Fruit fly (Drosophila melanogaster) whole organism, wandering third instar larva: ENCODE results near the gene GATAd.
A peak's percentile ranks its signal among the peaks of the same experiment; 100 is the strongest.

ENCODE experiments used
- Abd-B ChIP-seq: fragments of >200 bp; optimal IDR thresholded peaks from 2 replicates; lab custom pipeline; 2017; ENCODE audit warnings: missing biosample characterization, missing genetic modification characterization
- CG32264 ChIP-seq: fragments of 200-800 bp; sonication (Bioruptor generic); optimal IDR thresholded peaks from 2 replicates; lab custom pipeline; 2016; ENCODE audit warnings: missing biosample characterization, missing genetic modification characterization
- CG9705 ChIP-seq: fragments of 200-800 bp; sonication (Bioruptor generic); optimal IDR thresholded peaks from 2 replicates; lab custom pipeline; 2018; ENCODE audit warnings: missing biosample characterization, mild to moderate bottlenecking, missing genetic modification characterization
- Dfd ChIP-seq: fragments of >200 bp; optimal IDR thresholded peaks from 2 replicates; lab custom pipeline; 2017; ENCODE audit warnings: missing biosample characterization, missing genetic modification characterization
- Dif ChIP-seq: fragments of 200-275, 200-300 bp; sonication (Bioruptor generic); optimal IDR thresholded peaks from 2 replicates; lab custom pipeline; 2018; ENCODE audit warnings: missing biosample characterization, missing genetic modification characterization; ENCODE audit not compliant: partially characterized antibody
- GATAd ChIP-seq: sonication (Bioruptor generic); optimal IDR thresholded peaks from 2 replicates; lab custom pipeline; 2016; ENCODE audit warnings: missing biosample characterization, missing genetic modification characterization
- HLH106 ChIP-seq: fragments of 200-800 bp; optimal IDR thresholded peaks from 3 replicates; lab custom pipeline; 2019; ENCODE audit warnings: missing biosample characterization, mild to moderate bottlenecking, missing genetic modification characterization, moderate library complexity
- Hnf4 ChIP-seq: fragments of 200-800 bp; sonication (Bioruptor generic); optimal IDR thresholded peaks from 2 replicates; lab custom pipeline; 2016; ENCODE audit warnings: missing biosample characterization, mild to moderate bottlenecking, missing genetic modification characterization
- Hr78 ChIP-seq: fragments of >200 bp; optimal IDR thresholded peaks from 2 replicates; lab custom pipeline; 2017; ENCODE audit warnings: missing biosample characterization, missing genetic modification characterization
- Hr83 ChIP-seq: fragments of 200-300 bp; sonication (Bioruptor generic); optimal IDR thresholded peaks from 2 replicates; lab custom pipeline; 2016; ENCODE audit warnings: missing biosample characterization, mild to moderate bottlenecking, missing genetic modification characterization, moderate library complexity; ENCODE audit not compliant: poor library complexity, severe bottlenecking
- Jra ChIP-seq: sonication (Bioruptor generic); optimal IDR thresholded peaks from 2 replicates; lab custom pipeline; 2016; ENCODE audit warnings: missing biosample characterization, missing genetic modification characterization
- Mio ChIP-seq: sonication (Bioruptor generic); optimal IDR thresholded peaks from 2 replicates; lab custom pipeline; 2016; ENCODE audit warnings: missing biosample characterization, missing genetic modification characterization
- Myc ChIP-seq: fragments of >200 bp; optimal IDR thresholded peaks from 2 replicates; lab custom pipeline; 2017
- N ChIP-seq: fragments of >200 bp; optimal IDR thresholded peaks from 2 replicates; lab custom pipeline; 2018; ENCODE audit warnings: missing biosample characterization, missing external identifiers, missing genetic modification characterization
- OdsH ChIP-seq: fragments of 200-800 bp; sonication (Bioruptor generic); optimal IDR thresholded peaks from 2 replicates; lab custom pipeline; 2016; ENCODE audit warnings: missing biosample characterization, mild to moderate bottlenecking, missing genetic modification characterization
- Rel ChIP-seq, 2 experiments: fragments of 200-800 bp; sonication (Bioruptor generic) in 1 of 2; optimal IDR thresholded peaks; 2 replicates in 1 of 2; 3 replicates in 1 of 2; lab custom pipeline; 2016 to 2019; ENCODE audit warnings: mild to moderate bottlenecking in 2 of 2, missing biosample characterization in 2 of 2, missing genetic modification characterization in 2 of 2, moderate library complexity in 1 of 2
- Sp1 ChIP-seq: fragments of 200-800 bp; sonication (Bioruptor generic); optimal IDR thresholded peaks from 3 replicates; lab custom pipeline; 2019; ENCODE audit warnings: missing biosample characterization, mild to moderate bottlenecking, missing genetic modification characterization, moderate library complexity
- Vsx2 ChIP-seq: fragments of 200-300, 225-300 bp; sonication (Bioruptor generic); optimal IDR thresholded peaks from 2 replicates; lab custom pipeline; 2018; ENCODE audit warnings: missing biosample characterization, missing genetic modification characterization; ENCODE audit not compliant: partially characterized antibody
- br ChIP-seq: fragments of 200-800 bp; sonication (Bioruptor generic); optimal IDR thresholded peaks from 2 replicates; lab custom pipeline; 2016; ENCODE audit warnings: missing biosample characterization, missing genetic modification characterization
- brk ChIP-seq: fragments of 200-800 bp; sonication (Bioruptor generic); optimal IDR thresholded peaks from 2 replicates; lab custom pipeline; 2016; ENCODE audit warnings: missing biosample characterization, mild to moderate bottlenecking, missing genetic modification characterization
- dl ChIP-seq, 2 experiments: fragments of 175-275, 200-275 bp in 1 of 2; fragments of 200-275 bp in 1 of 2; sonication (Bioruptor generic); optimal IDR thresholded peaks; lab custom pipeline; 2018; ENCODE audit warnings: mild to moderate bottlenecking in 2 of 2, missing biosample characterization in 2 of 2, missing genetic modification characterization in 2 of 2, moderate library complexity in 2 of 2; ENCODE audit not compliant: partially characterized antibody in 2 of 2, insufficient read depth in 1 of 2
- dmrt93B ChIP-seq: fragments of 200-800 bp; sonication (Bioruptor generic); optimal IDR thresholded peaks from 2 replicates; lab custom pipeline; 2018; ENCODE audit warnings: missing biosample characterization, mild to moderate bottlenecking, missing genetic modification characterization
- dsf ChIP-seq: sonication (Bioruptor generic); optimal IDR thresholded peaks from 2 replicates; lab custom pipeline; 2016; ENCODE audit warnings: missing biosample characterization, missing genetic modification characterization, borderline replicate concordance
- ey ChIP-seq: fragments of 200-800 bp; sonication (Bioruptor generic); optimal IDR thresholded peaks from 2 replicates; lab custom pipeline; 2016; ENCODE audit warnings: missing biosample characterization, missing genetic modification characterization
- foxo ChIP-seq, 2 experiments: fragments of 200-800 bp; sonication (Bioruptor generic); optimal IDR thresholded peaks; 2 replicates in 1 of 2; 3 replicates in 1 of 2; lab custom pipeline; 2016 to 2017; ENCODE audit warnings: missing biosample characterization in 2 of 2, missing genetic modification characterization in 2 of 2
- h ChIP-seq: fragments of 200-800 bp; sonication (Bioruptor generic); optimal IDR thresholded peaks from 3 replicates; lab custom pipeline; 2016; ENCODE audit warnings: missing biosample characterization, mild to moderate bottlenecking, missing genetic modification characterization
- lola ChIP-seq: fragments of >200 bp; optimal IDR thresholded peaks from 2 replicates; lab custom pipeline; 2017; ENCODE audit warnings: missing biosample characterization, missing genetic modification characterization
- psq ChIP-seq: fragments of 200-800 bp; sonication (Bioruptor generic); optimal IDR thresholded peaks from 3 replicates; lab custom pipeline; 2017; ENCODE audit warnings: missing biosample characterization, mild to moderate bottlenecking, missing genetic modification characterization, moderate library complexity
- rgr ChIP-seq: fragments of 200-800 bp; sonication (Bioruptor generic); optimal IDR thresholded peaks from 3 replicates; lab custom pipeline; 2016; ENCODE audit warnings: missing biosample characterization, mild to moderate bottlenecking, missing genetic modification characterization
- sage ChIP-seq: fragments of 200-800 bp; sonication (Bioruptor generic); optimal IDR thresholded peaks from 2 replicates; lab custom pipeline; 2016; ENCODE audit warnings: missing biosample characterization, mild to moderate bottlenecking, missing genetic modification characterization
- sv ChIP-seq: fragments of 200-800 bp; sonication (Bioruptor generic); optimal IDR thresholded peaks from 3 replicates; lab custom pipeline; 2016; ENCODE audit warnings: missing biosample characterization, missing genetic modification characterization
- tai ChIP-seq: sonication (Bioruptor generic); optimal IDR thresholded peaks from 2 replicates; lab custom pipeline; 2016; ENCODE audit warnings: missing biosample characterization, missing genetic modification characterization
- usp ChIP-seq: fragments of >200 bp; optimal IDR thresholded peaks from 2 replicates; lab custom pipeline; 2017; ENCODE audit warnings: missing biosample characterization, missing genetic modification characterization
- woc ChIP-seq: sonication (Bioruptor generic); optimal IDR thresholded peaks from 2 replicates; lab custom pipeline; 2016; ENCODE audit warnings: missing biosample characterization, mild to moderate bottlenecking, missing genetic modification characterization

The GATAd gene

DNA sequence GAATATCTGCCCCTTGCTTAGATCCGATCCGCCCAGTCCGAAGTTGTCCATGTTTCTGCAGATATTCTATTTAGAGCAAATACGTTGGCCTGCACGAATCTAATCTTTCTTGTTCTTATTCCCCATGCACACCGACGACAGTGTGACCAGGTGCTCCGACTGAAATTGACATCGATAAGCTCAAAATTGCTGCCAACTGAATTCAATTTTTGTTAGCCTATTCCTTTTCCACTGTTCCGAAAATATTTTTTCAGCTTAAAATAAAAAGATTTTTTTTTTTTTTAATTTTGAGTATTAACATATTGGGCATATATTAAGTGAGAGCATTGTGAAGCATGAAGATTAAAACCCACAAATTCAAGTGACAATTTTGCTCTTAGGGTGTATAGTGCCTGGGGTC lies 29.7 kb upstream of the GATAd start, which contains the start of gene nmd:
Gene nmd, minus strand, starts transcription at position 162 of the 400 bp plus-strand sequence.
- no peak for TF ChIP-seq br
- no peak for TF ChIP-seq Abd-B
- TF ChIP-seq woc (GFP tag; lab: Kevin White, UChicago) = peak; percentile 69
- no peak for TF ChIP-seq sage (GFP tag; lab: Kevin White, UChicago)
- no peak for TF ChIP-seq foxo (GFP tag; optimal IDR thresholded peaks at IDR 0.05; lab: Kevin White, UChicago)
- no peak for TF ChIP-seq Rel (GFP tag; optimal IDR thresholded peaks at IDR 0.05; lab: Kevin White, UChicago)
- TF ChIP-seq Rel (tag; optimal IDR thresholded peaks at IDR 0.05; lab: Kevin White, UChicago) = peak; percentile 70
- peak; percentile 21 for TF ChIP-seq HLH106

dm6 chr2L:10305538-10306147 lies 27.9 kb upstream of the GATAd start:
- TF ChIP-seq usp (GFP tag; lab: Kevin White, UChicago) (no peak), tai (GFP tag; lab: Kevin White, UChicago) (no peak), h (GFP tag; lab: Kevin White, UChicago) (no peak), dmrt93B (GFP tag; lab: Kevin White, UChicago) (no peak), psq (GFP tag; lab: Kevin White, UChicago) (no peak), Rel (GFP tag; optimal IDR thresholded peaks at IDR 0.05; lab: Kevin White, UChicago) (no peak), Rel (tag; optimal IDR thresholded peaks at IDR 0.05; lab: Kevin White, UChicago) (peak; percentile 92), N (no peak)

dm6 chr2L:10306518-10307260 lies 26.8 kb upstream of the GATAd start, which contains the start of the genes CG5390 and CG4968:
Gene CG5390 (minus strand): TSS chr2L:10306594.
Gene CG4968 (plus strand): TSS chr2L:10306922.
- peak; percentile 81 for TF ChIP-seq OdsH
- peak; percentile 74 for TF ChIP-seq h (GFP tag; lab: Kevin White, UChicago)
- TF ChIP-seq Rel (GFP tag; optimal IDR thresholded peaks at IDR 0.05; lab: Kevin White, UChicago) = peak; percentile 84
- peak; percentile 69 for TF ChIP-seq Rel (tag; optimal IDR thresholded peaks at IDR 0.05; lab: Kevin White, UChicago)
- peak; percentile 46 for TF ChIP-seq dsf
- TF ChIP-seq Sp1 (GFP tag; lab: Kevin White, UChicago) = peak; percentile 85
- TF ChIP-seq rgr = peak; percentile 80
- no peak for TF ChIP-seq Myc (lab: Kevin White, UChicago)
- peak; percentile 90 for TF ChIP-seq brk (GFP tag; lab: Kevin White, UChicago)
- peak in 1 of 2 experiments; percentile 84 for TF ChIP-seq foxo (GFP tag; optimal IDR thresholded peaks at IDR 0.05; lab: Kevin White, UChicago)
- peak; percentile 71 for TF ChIP-seq psq (GFP tag; lab: Kevin White, UChicago)
- no peak for TF ChIP-seq usp (GFP tag; lab: Kevin White, UChicago)
- peak; percentile 72 for TF ChIP-seq CG9705 (GFP tag; lab: Kevin White, UChicago)
- TF ChIP-seq woc (GFP tag; lab: Kevin White, UChicago) = peak; percentile 67
- TF ChIP-seq Hr83 (GFP tag; lab: Kevin White, UChicago) = no peak
- no peak for TF ChIP-seq lola (GFP tag; lab: Kevin White, UChicago)
- TF ChIP-seq ey = peak; percentile 69
- no peak for TF ChIP-seq Dfd (GFP tag; lab: Kevin White, UChicago)
- TF ChIP-seq CG32264 (GFP tag; lab: Kevin White, UChicago) = no peak
- TF ChIP-seq GATAd (GFP tag; lab: Kevin White, UChicago) = no peak
- peak; percentile 79 for TF ChIP-seq Hnf4 (GFP tag; lab: Kevin White, UChicago)
- peak; percentile 82 for TF ChIP-seq HLH106
- no peak for TF ChIP-seq Hr78 (GFP tag; lab: Kevin White, UChicago)
- TF ChIP-seq Jra (GFP tag; lab: Kevin White, UChicago) = peak; percentile 56
- TF ChIP-seq dl (GFP tag; optimal IDR thresholded peaks at IDR 0.05; lab: Kevin White, UChicago; ENCODE audit: insufficient read depth in 1 of 2, partially characterized antibody in 2 of 2) = no peak
- TF ChIP-seq Vsx2 (GFP tag; lab: Kevin White, UChicago) = no peak
- TF ChIP-seq tai (GFP tag; lab: Kevin White, UChicago) = peak; percentile 66
- TF ChIP-seq Mio (GFP tag; lab: Kevin White, UChicago) = no peak
- peak; percentile 88 for TF ChIP-seq sage (GFP tag; lab: Kevin White, UChicago)
- TF ChIP-seq sv (GFP tag; lab: Kevin White, UChicago) = peak; percentile 52
- peak; percentile 3 for TF ChIP-seq Dif (GFP tag; lab: Kevin White, UChicago)
